Worm (Caenorhabditis elegans): ENCODE results near the gene C48D1.5.

DNA sequence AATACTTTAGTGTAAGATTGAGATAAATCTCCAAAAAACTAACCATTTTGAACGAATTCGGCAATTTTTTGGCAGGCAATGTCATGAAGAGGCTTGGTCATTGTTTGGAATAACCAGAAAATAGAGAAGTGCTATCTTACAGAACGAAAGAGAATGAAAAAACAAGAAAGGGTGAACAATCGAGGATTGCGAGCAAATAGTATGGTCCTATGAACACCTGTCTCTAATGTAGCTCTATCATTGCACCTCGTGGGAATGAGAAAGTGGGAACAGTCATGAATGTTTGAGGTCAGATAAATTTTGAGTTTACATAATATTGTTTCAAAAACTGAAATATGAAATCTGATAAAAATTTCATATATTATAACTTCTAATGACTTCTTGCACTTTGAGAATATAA lies 24.5 kb upstream of the C48D1.5 start, which contains the start of gene C48D1.1:
- TF ChIP-seq nfya-1 (tag; optimal IDR thresholded peaks at IDR 0.05) = no peak
- TF ChIP-seq unc-42 (tag; optimal IDR thresholded peaks at IDR 0.05) = no peak
- TF ChIP-seq hlh-30 (tag; optimal IDR thresholded peaks at IDR 0.05; ENCODE audit: insufficient read depth) = no peak
- TF ChIP-seq hlh-15 (tag; optimal IDR thresholded peaks at IDR 0.05) = no peak
- no peak for TF ChIP-seq ceh-22 (tag; optimal IDR thresholded peaks at IDR 0.05)
